Worm (Caenorhabditis elegans) whole organism, L3 larva: ENCODE data around the gene T18D3.1.

Source experiments
- R02D3.7 ChIP-seq: fragments of 150-350 bp; optimal IDR thresholded peaks from 2 replicates; lab custom pipeline; 2014; ENCODE audit warnings: missing biosample characterization, missing genetic modification characterization
- ZK546.5 ChIP-seq: sonication (generic microtip); optimal IDR thresholded peaks from 2 replicates; lab custom pipeline; 2017; ENCODE audit warnings: missing biosample characterization, missing genetic modification characterization
- aly-2 ChIP-seq: fragments of 150-350 bp; optimal IDR thresholded peaks from 2 replicates; lab custom pipeline; 2014; ENCODE audit warnings: missing biosample characterization, missing genetic modification characterization
- ama-1 ChIP-seq: fragments of 150-350 bp; optimal IDR thresholded peaks from 2 replicates; lab custom pipeline; 2018
- ceh-28 ChIP-seq: fragments of 150-350 bp; optimal IDR thresholded peaks from 2 replicates; lab custom pipeline; 2014; ENCODE audit warnings: missing biosample characterization, missing genetic modification reagents, missing genetic modification characterization
- ceh-82 ChIP-seq: fragments of 150-350 bp; optimal IDR thresholded peaks from 2 replicates; lab custom pipeline; 2014; ENCODE audit warnings: missing biosample characterization, missing genetic modification characterization
- egl-27 ChIP-seq: sonication (generic microtip); optimal IDR thresholded peaks from 4 replicates; lab custom pipeline; 2017; ENCODE audit warnings: missing biosample characterization, missing genetic modification reagents, missing genetic modification characterization
- egl-5 ChIP-seq: fragments of 150-350 bp; optimal IDR thresholded peaks from 2 replicates; lab custom pipeline; 2017; ENCODE audit warnings: missing biosample characterization, missing genetic modification reagents, missing genetic modification characterization, inconsistent platforms
- elt-1 ChIP-seq: fragments of 150-350 bp; optimal IDR thresholded peaks from 2 replicates; lab custom pipeline; 2014; ENCODE audit warnings: missing biosample characterization, missing genetic modification characterization
- elt-2 ChIP-seq: sonication (generic microtip); optimal IDR thresholded peaks from 2 replicates; lab custom pipeline; 2016; ENCODE audit warnings: missing genetic modification reagents, mild to moderate bottlenecking, missing genetic modification characterization, missing compliant biosample characterization
- elt-3 ChIP-seq, 3 experiments: fragments of 150-350 bp in 1 of 3; sonication (generic microtip) in 2 of 3; optimal IDR thresholded peaks; 2 replicates in 2 of 3; 4 replicates in 1 of 3; lab custom pipeline; 2014 to 2017; ENCODE audit warnings: missing biosample characterization in 3 of 3, missing genetic modification characterization in 3 of 3
- eor-1 ChIP-seq, 2 experiments: fragments of 150-350 bp; optimal IDR thresholded peaks; 2 replicates each; lab custom pipeline; 2014 to 2018; ENCODE audit warnings: missing biosample characterization in 2 of 2, missing genetic modification characterization in 2 of 2
- fkh-10 ChIP-seq: sonication (generic microtip); optimal IDR thresholded peaks from 2 replicates; lab custom pipeline; 2017; ENCODE audit warnings: missing biosample characterization, missing genetic modification reagents, missing genetic modification characterization
- fkh-2 ChIP-seq: fragments of 150-350 bp; optimal IDR thresholded peaks from 2 replicates; lab custom pipeline; 2014; ENCODE audit warnings: missing biosample characterization, missing genetic modification reagents, missing genetic modification characterization
- fos-1 ChIP-seq: fragments of 150-350 bp; optimal IDR thresholded peaks from 2 replicates; lab custom pipeline; 2014; ENCODE audit warnings: missing biosample characterization, missing genetic modification characterization
- hmg-11 ChIP-seq: sonication (generic microtip); optimal IDR thresholded peaks from 2 replicates; lab custom pipeline; 2016; ENCODE audit warnings: missing genetic modification characterization, missing compliant biosample characterization
- lin-15B ChIP-seq: fragments of 150-350 bp; optimal IDR thresholded peaks from 2 replicates; lab custom pipeline; 2014; ENCODE audit warnings: missing biosample characterization, missing genetic modification characterization
- lin-39 ChIP-seq: fragments of 150-350 bp; optimal IDR thresholded peaks from 2 replicates; lab custom pipeline; 2018; ENCODE audit warnings: missing biosample characterization, missing genetic modification reagents, missing genetic modification characterization
- lsy-12 ChIP-seq: sonication (generic microtip); optimal IDR thresholded peaks from 2 replicates; lab custom pipeline; 2016; ENCODE audit warnings: mild to moderate bottlenecking, missing genetic modification characterization, missing compliant biosample characterization
- mdl-1 ChIP-seq: fragments of 150-350 bp; optimal IDR thresholded peaks from 2 replicates; lab custom pipeline; 2014; ENCODE audit warnings: missing biosample characterization, missing genetic modification characterization
- mml-1 ChIP-seq: fragments of 150-350 bp; sonication (generic microtip); optimal IDR thresholded peaks from 3 replicates; lab custom pipeline; 2014; ENCODE audit warnings: missing biosample characterization, missing genetic modification characterization
- nfya-1 ChIP-seq: sonication (generic microtip); optimal IDR thresholded peaks from 2 replicates; lab custom pipeline; 2017; ENCODE audit warnings: missing genetic modification characterization, mild to moderate bottlenecking, missing compliant biosample characterization, antibody characterized with exemption, moderate library complexity; ENCODE audit not compliant: insufficient read depth
- nhr-11 ChIP-seq: fragments of 150-350 bp; optimal IDR thresholded peaks from 2 replicates; lab custom pipeline; 2014; ENCODE audit warnings: missing biosample characterization, missing genetic modification characterization
- nhr-12 ChIP-seq: fragments of 150-350 bp; optimal IDR thresholded peaks from 2 replicates; lab custom pipeline; 2014; ENCODE audit warnings: missing biosample characterization, missing genetic modification characterization
- nhr-23 ChIP-seq: fragments of 150-350 bp; optimal IDR thresholded peaks from 2 replicates; lab custom pipeline; 2014; ENCODE audit warnings: missing biosample characterization, missing genetic modification reagents, missing genetic modification characterization
- nhr-237 ChIP-seq: fragments of 150-350 bp; optimal IDR thresholded peaks from 2 replicates; lab custom pipeline; 2014; ENCODE audit warnings: missing biosample characterization, missing genetic modification characterization
- nhr-25 ChIP-seq: sonication (generic microtip); optimal IDR thresholded peaks from 2 replicates; lab custom pipeline; 2017; ENCODE audit warnings: missing biosample characterization, missing genetic modification characterization
- nhr-28 ChIP-seq: fragments of 150-350 bp; optimal IDR thresholded peaks from 2 replicates; lab custom pipeline; 2014; ENCODE audit warnings: missing biosample characterization, missing genetic modification characterization
- nhr-43 ChIP-seq: sonication (generic microtip); optimal IDR thresholded peaks from 2 replicates; lab custom pipeline; 2016; ENCODE audit warnings: mild to moderate bottlenecking, missing genetic modification characterization, missing compliant biosample characterization; ENCODE audit not compliant: poor library complexity, severe bottlenecking
- nhr-67 ChIP-seq: fragments of 150-350 bp; optimal IDR thresholded peaks from 2 replicates; lab custom pipeline; 2014; ENCODE audit warnings: missing biosample characterization, missing genetic modification characterization
- nhr-76 ChIP-seq: fragments of 150-350 bp; sonication (generic microtip); optimal IDR thresholded peaks from 5 replicates; lab custom pipeline; 2014; ENCODE audit warnings: missing biosample characterization, missing genetic modification characterization
- nhr-77 ChIP-seq: fragments of 150-350 bp; optimal IDR thresholded peaks from 2 replicates; lab custom pipeline; 2014; ENCODE audit warnings: missing biosample characterization, missing genetic modification characterization
- pha-4 ChIP-seq: fragments of 150-350 bp; optimal IDR thresholded peaks from 2 replicates; lab custom pipeline; 2014; ENCODE audit warnings: missing biosample characterization, missing genetic modification reagents, missing genetic modification characterization
- pqm-1 ChIP-seq: fragments of 150-350 bp; optimal IDR thresholded peaks from 2 replicates; lab custom pipeline; 2017; ENCODE audit warnings: missing biosample characterization, missing genetic modification characterization, inconsistent platforms
- sea-2 ChIP-seq: fragments of 150-350 bp; sonication (generic microtip); optimal IDR thresholded peaks from 4 replicates; lab custom pipeline; 2014; ENCODE audit warnings: missing biosample characterization, missing genetic modification reagents, missing genetic modification characterization
- skn-1 ChIP-seq: fragments of 150-350 bp; optimal IDR thresholded peaks from 2 replicates; lab custom pipeline; 2014; ENCODE audit warnings: missing biosample characterization, missing genetic modification characterization
- snpc-4 ChIP-seq: fragments of 150-350 bp; optimal IDR thresholded peaks from 2 replicates; lab custom pipeline; 2014; ENCODE audit warnings: missing biosample characterization, missing genetic modification characterization
- unc-39 ChIP-seq: sonication (generic microtip); optimal IDR thresholded peaks from 4 replicates; lab custom pipeline; 2017; ENCODE audit warnings: missing biosample characterization, missing genetic modification characterization
- unc-62 ChIP-seq: fragments of 150-350 bp; sonication (generic microtip); optimal IDR thresholded peaks from 4 replicates; lab custom pipeline; 2014; ENCODE audit warnings: missing biosample characterization, missing genetic modification reagents, missing genetic modification characterization
- zag-1 ChIP-seq: fragments of 150-350 bp; optimal IDR thresholded peaks from 2 replicates; lab custom pipeline; 2014; ENCODE audit warnings: missing biosample characterization, missing genetic modification characterization

Gene T18D3.1

DNA sequence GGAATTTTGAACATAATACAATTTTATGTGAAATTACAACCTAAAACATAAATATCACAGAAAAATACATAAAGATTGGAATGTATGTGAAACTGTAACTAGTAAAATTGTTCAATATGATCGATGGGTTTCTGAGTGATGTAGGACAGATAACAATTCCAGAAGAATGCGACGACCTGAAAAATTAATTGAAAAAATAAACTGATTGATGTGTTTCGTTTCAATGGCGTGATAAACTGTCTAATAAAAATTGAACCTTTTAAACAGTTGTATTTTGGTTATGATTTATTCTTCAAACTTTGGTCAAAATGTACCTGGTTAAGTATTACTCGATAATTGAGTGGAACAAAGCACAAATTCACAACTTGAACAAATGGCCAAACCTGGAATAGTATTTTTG lies 3.3 kb upstream of the T18D3.1 start:
- no peak for TF ChIP-seq ceh-28 (tag; lab: Kevin White, UChicago)
- no peak for TF ChIP-seq nhr-12
- TF ChIP-seq elt-1 (tag; lab: Kevin White, UChicago): no peak
- no peak for TF ChIP-seq nhr-77 (tag; lab: Kevin White, UChicago)
- TF ChIP-seq skn-1 (tag; lab: Kevin White, UChicago): no peak
- TF ChIP-seq egl-27: no peak
- no peak for TF ChIP-seq nhr-76 (tag; lab: Kevin White, UChicago)
- no peak for TF ChIP-seq unc-39 (tag; lab: Kevin White, UChicago)
- TF ChIP-seq pqm-1: no peak
- TF ChIP-seq sea-2 (GFP tag; lab: Kevin White, UChicago): no peak
- no peak for TF ChIP-seq R02D3.7 (tag; lab: Kevin White, UChicago)
- no peak for TF ChIP-seq ZK546.5 (tag; lab: Kevin White, UChicago)
- TF ChIP-seq hmg-11 (tag; lab: Kevin White, UChicago): no peak
- TF ChIP-seq snpc-4 (tag; lab: Kevin White, UChicago): no peak

DNA sequence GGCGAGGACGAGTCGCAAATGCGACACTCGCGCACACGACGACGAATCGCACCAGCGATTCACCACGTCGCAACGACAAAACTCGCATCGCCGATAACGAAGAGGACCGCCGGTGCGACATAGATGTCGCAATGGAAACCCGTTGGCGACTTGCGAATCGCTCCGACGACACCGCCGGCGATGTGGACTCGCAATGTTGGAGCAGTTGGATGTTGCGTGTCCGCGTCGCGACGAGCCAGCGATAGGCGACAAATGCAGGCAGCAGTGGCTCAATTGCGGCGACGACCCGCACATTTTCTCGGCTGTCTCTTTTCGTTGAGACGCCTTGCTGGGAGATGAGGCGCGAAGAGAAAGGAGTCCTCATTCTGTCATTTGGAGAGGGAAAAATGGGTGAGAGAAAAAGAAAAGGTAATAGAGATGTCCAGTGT lies 2.4 kb upstream of the T18D3.1 start:
- TF ChIP-seq nhr-43 (tag; lab: Kevin White, UChicago) (no peak), lin-39 (tag; lab: Kevin White, UChicago) (peak; percentile 74), nhr-76 (tag; lab: Kevin White, UChicago) (no peak), egl-5 (tag; lab: Kevin White, UChicago) (peak; percentile 28), lin-15B (peak; percentile 34), ceh-82 (tag; lab: Kevin White, UChicago) (no peak), nfya-1 (tag; lab: Kevin White, UChicago) (peak; percentile 49), snpc-4 (tag; lab: Kevin White, UChicago) (no peak), egl-27 (no peak), pha-4 (tag; lab: Kevin White, UChicago) (peak; percentile 3), ama-1 (no peak), hmg-11 (tag; lab: Kevin White, UChicago) (peak; percentile 37), ceh-28 (tag; lab: Kevin White, UChicago) (no peak)
- TF ChIP-seq, all 47 proteins: peak for 6

ce11 chrX:12458021-12458420 lies 3.5 kb downstream of the T18D3.1 start:
- peak; percentile 52 for TF ChIP-seq elt-2
- peak; percentile 2 for TF ChIP-seq egl-27
- TF ChIP-seq fkh-10 (GFP tag; lab: Kevin White, UChicago): no peak
- no peak for TF ChIP-seq nhr-12
- TF ChIP-seq ceh-82 (tag; lab: Kevin White, UChicago): no peak
- peak; percentile 49 for TF ChIP-seq lsy-12 (tag; lab: Kevin White, UChicago)
- no peak for TF ChIP-seq mdl-1 (tag; lab: Kevin White, UChicago)
- TF ChIP-seq sea-2 (GFP tag; lab: Kevin White, UChicago): no peak
- TF ChIP-seq nhr-237 (tag; lab: Kevin White, UChicago): no peak
- TF ChIP-seq egl-5 (tag; lab: Kevin White, UChicago): peak; percentile 23
- no peak for TF ChIP-seq ama-1
- TF ChIP-seq R02D3.7 (tag; lab: Kevin White, UChicago): peak; percentile 36
- no peak for TF ChIP-seq zag-1 (tag; lab: Kevin White, UChicago)
- TF ChIP-seq nhr-43 (tag; lab: Kevin White, UChicago): peak; percentile 38
- TF ChIP-seq fkh-2 (tag; lab: Kevin White, UChicago): no peak
- TF ChIP-seq elt-3 (tag; optimal IDR thresholded peaks at IDR 0.05; lab: Kevin White, UChicago): peak in 1 of 3 experiments; percentile 61
- peak; percentile 80 for TF ChIP-seq nhr-25 (tag; lab: Kevin White, UChicago)
- TF ChIP-seq nfya-1 (tag; lab: Kevin White, UChicago): peak; percentile 38
- TF ChIP-seq ceh-28 (tag; lab: Kevin White, UChicago): no peak
- TF ChIP-seq pqm-1: peak; percentile 66
- TF ChIP-seq nhr-23: peak; percentile 80
- no peak for TF ChIP-seq mml-1 (tag; lab: Kevin White, UChicago)
- TF ChIP-seq unc-39 (tag; lab: Kevin White, UChicago): no peak
- TF ChIP-seq nhr-28 (tag; lab: Kevin White, UChicago): peak; percentile 33
- TF ChIP-seq nhr-67 (tag; lab: Kevin White, UChicago): no peak
- peak; percentile 77 for TF ChIP-seq pha-4 (tag; lab: Kevin White, UChicago)

ce11 chrX:12461557-12461956 lies 7.0 kb downstream of the T18D3.1 start, which contains the start of gene odr-7:
TSS of gene odr-7 (minus strand) at chrX:12461657.
- TF ChIP-seq unc-62 (GFP tag; lab: Kevin White, UChicago): no peak
- TF ChIP-seq sea-2 (GFP tag; lab: Kevin White, UChicago): no peak
- no peak for TF ChIP-seq eor-1 (tag; optimal IDR thresholded peaks at IDR 0.05; lab: Kevin White, UChicago)
- no peak for TF ChIP-seq egl-5 (tag; lab: Kevin White, UChicago)
- no peak for TF ChIP-seq elt-2
- no peak for TF ChIP-seq nhr-77 (tag; lab: Kevin White, UChicago)
- TF ChIP-seq lsy-12 (tag; lab: Kevin White, UChicago): no peak
- TF ChIP-seq R02D3.7 (tag; lab: Kevin White, UChicago): no peak
- no peak for TF ChIP-seq fkh-10 (GFP tag; lab: Kevin White, UChicago)
- no peak for TF ChIP-seq ama-1
- no peak for TF ChIP-seq fos-1
- TF ChIP-seq ceh-28 (tag; lab: Kevin White, UChicago): no peak
- no peak for TF ChIP-seq snpc-4 (tag; lab: Kevin White, UChicago)
- TF ChIP-seq mml-1 (tag; lab: Kevin White, UChicago): no peak
- no peak for TF ChIP-seq egl-27
- no peak for TF ChIP-seq elt-1 (tag; lab: Kevin White, UChicago)
- no peak for TF ChIP-seq aly-2 (tag; lab: Kevin White, UChicago)
- TF ChIP-seq nhr-11 (tag; lab: Kevin White, UChicago): no peak
